Worm (Caenorhabditis elegans): ENCODE measurements around the gene R07C3.13.
A peak's percentile ranks its signal among the peaks of the same experiment; 100 is the strongest.

R07C3.13 gene

ce11 chrII:911680-912079 lies 15.6 kb downstream of the R07C3.13 start, which contains the start of gene fbxc-31:
TSS of gene fbxc-31 (plus strand) at chrII:911980.
- TF ChIP-seq hmg-4 (GFP tag; optimal IDR thresholded peaks at IDR 0.05) = no peak
- TF ChIP-seq aly-1 (tag; optimal IDR thresholded peaks at IDR 0.05) = no peak
- TF ChIP-seq ceh-36 (tag; optimal IDR thresholded peaks at IDR 0.05) = no peak
- no peak for TF ChIP-seq scrt-1 (GFP tag; IDR thresholded peaks at IDR 0.05)
- no peak for TF ChIP-seq tbx-11 (GFP tag; IDR thresholded peaks at IDR 0.05)
- no peak for TF ChIP-seq ama-1 (optimal IDR thresholded peaks at IDR 0.05)
- TF ChIP-seq ets-7 (tag; optimal IDR thresholded peaks at IDR 0.05) = no peak
- no peak for TF ChIP-seq sea-1 (GFP tag; conservative IDR thresholded peaks at IDR 0.05)
- no peak for TF ChIP-seq tbx-37 (GFP tag; conservative IDR thresholded peaks at IDR 0.05)
- TF ChIP-seq B0310.2 (tag; optimal IDR thresholded peaks at IDR 0.05) = no peak
- no peak for TF ChIP-seq pes-1 (GFP tag; IDR thresholded peaks at IDR 0.05)

- no peak for TF ChIP-seq tbx-37 (GFP tag; conservative IDR thresholded peaks at IDR 0.05)
- no peak for TF ChIP-seq F13C5.2 (tag; optimal IDR thresholded peaks at IDR 0.05)
- TF ChIP-seq flt-1 (GFP tag; IDR thresholded peaks at IDR 0.05) = no peak
- TF ChIP-seq hmbx-1 (tag; optimal IDR thresholded peaks at IDR 0.05) = no peak
- no peak for TF ChIP-seq ets-7 (tag; optimal IDR thresholded peaks at IDR 0.05)
- TF ChIP-seq tbx-11 (GFP tag; IDR thresholded peaks at IDR 0.05) = no peak
- no peak for TF ChIP-seq tra-4 (tag; optimal IDR thresholded peaks at IDR 0.05)
- no peak for TF ChIP-seq ceh-13 (GFP tag; optimal IDR thresholded peaks at IDR 0.05)
- TF ChIP-seq hnd-1 (tag; optimal IDR thresholded peaks at IDR 0.05) = no peak
- TF ChIP-seq ama-1 (optimal IDR thresholded peaks at IDR 0.05) = no peak
- TF ChIP-seq ceh-36 (tag; optimal IDR thresholded peaks at IDR 0.05) = no peak
- TF ChIP-seq B0310.2 (tag; optimal IDR thresholded peaks at IDR 0.05) = no peak
- no peak for TF ChIP-seq pes-1 (GFP tag; IDR thresholded peaks at IDR 0.05)
Observed at ce11 chrII:909554-909953, 17.7 kb downstream of the R07C3.13 start, which contains the start of the genes fbxc-24 and fbxc-27. TSS of gene fbxc-24 (minus strand) at chrII:909654. TSS of gene fbxc-27 (plus strand) at chrII:909769.

- no peak for TF ChIP-seq tra-4 (tag; optimal IDR thresholded peaks at IDR 0.05)
- peak; percentile 37; the same call in 1 of the 2 replicates for TF ChIP-seq pes-1 (GFP tag; IDR thresholded peaks at IDR 0.05)
- 0 out of 2 replicates have a peak, but pooled peaks have one; percentile 29 for TF ChIP-seq sea-1 (GFP tag; conservative IDR thresholded peaks at IDR 0.05)
- no peak for TF ChIP-seq B0310.2 (tag; optimal IDR thresholded peaks at IDR 0.05)
- no peak for TF ChIP-seq tbx-37 (GFP tag; conservative IDR thresholded peaks at IDR 0.05)
- TF ChIP-seq hmg-4 (GFP tag; optimal IDR thresholded peaks at IDR 0.05) = no peak
Observed at ce11 chrII:905335-905734, 21.9 kb downstream of the R07C3.13 start.

ce11 chrII:901632-902031 lies 25.6 kb downstream of the R07C3.13 start, which contains the start of gene T07D3.2:
TSS of gene T07D3.2 (plus strand) at chrII:901932.
- TF ChIP-seq B0310.2 (tag; optimal IDR thresholded peaks at IDR 0.05) = no peak
- no peak for TF ChIP-seq tra-4 (tag; optimal IDR thresholded peaks at IDR 0.05)
- TF ChIP-seq ceh-13 (GFP tag; optimal IDR thresholded peaks at IDR 0.05) = no peak
- no peak for TF ChIP-seq hmbx-1 (tag; optimal IDR thresholded peaks at IDR 0.05)
- TF ChIP-seq ceh-36 (tag; optimal IDR thresholded peaks at IDR 0.05) = no peak
- TF ChIP-seq scrt-1 (GFP tag; IDR thresholded peaks at IDR 0.05) = no peak
- TF ChIP-seq flt-1 (GFP tag; IDR thresholded peaks at IDR 0.05) = no peak
- no peak for TF ChIP-seq tbx-11 (GFP tag; IDR thresholded peaks at IDR 0.05)
- no peak for TF ChIP-seq aly-1 (tag; optimal IDR thresholded peaks at IDR 0.05)
- no peak for TF ChIP-seq ama-1 (optimal IDR thresholded peaks at IDR 0.05)
- TF ChIP-seq F13C5.2 (tag; optimal IDR thresholded peaks at IDR 0.05) = no peak
- no peak for TF ChIP-seq hmg-4 (GFP tag; optimal IDR thresholded peaks at IDR 0.05)
- no peak for TF ChIP-seq sea-1 (GFP tag; conservative IDR thresholded peaks at IDR 0.05)

- TF ChIP-seq tra-4 (tag; optimal IDR thresholded peaks at IDR 0.05) (no peak), F13C5.2 (tag; optimal IDR thresholded peaks at IDR 0.05) (no peak), ets-7 (tag; optimal IDR thresholded peaks at IDR 0.05) (no peak)
Observed at ce11 chrII:900720-901332, 26.4 kb downstream of the R07C3.13 start, which contains the start of gene T07D3.9. TSS of gene T07D3.9 (minus strand) at chrII:900913.

- TF ChIP-seq B0310.2 (tag; optimal IDR thresholded peaks at IDR 0.05) = no peak
- no peak for TF ChIP-seq hnd-1 (tag; optimal IDR thresholded peaks at IDR 0.05)
- no peak for TF ChIP-seq tbx-11 (GFP tag; IDR thresholded peaks at IDR 0.05)
- no peak for TF ChIP-seq sea-1 (GFP tag; conservative IDR thresholded peaks at IDR 0.05)
- no peak for TF ChIP-seq scrt-1 (GFP tag; IDR thresholded peaks at IDR 0.05)
- no peak for TF ChIP-seq ets-7 (tag; optimal IDR thresholded peaks at IDR 0.05)
- TF ChIP-seq tra-4 (tag; optimal IDR thresholded peaks at IDR 0.05) = no peak
Observed at ce11 chrII:888024-888423, 39.2 kb downstream of the R07C3.13 start, which contains the start of gene T07D3.4. TSS of gene T07D3.4 (plus strand) at chrII:888309.

ce11 chrII:884204-884603 lies 43.0 kb downstream of the R07C3.13 start:
- TF ChIP-seq ceh-36 (tag; optimal IDR thresholded peaks at IDR 0.05) (no peak), tbx-37 (GFP tag; conservative IDR thresholded peaks at IDR 0.05) (no peak), F13C5.2 (tag; optimal IDR thresholded peaks at IDR 0.05) (no peak), flt-1 (GFP tag; IDR thresholded peaks at IDR 0.05) (no peak), ets-7 (tag; optimal IDR thresholded peaks at IDR 0.05) (no peak), ceh-13 (GFP tag; optimal IDR thresholded peaks at IDR 0.05) (no peak), ama-1 (optimal IDR thresholded peaks at IDR 0.05) (no peak), hmbx-1 (tag; optimal IDR thresholded peaks at IDR 0.05) (no peak), tra-4 (tag; optimal IDR thresholded peaks at IDR 0.05) (no peak), hmg-4 (GFP tag; optimal IDR thresholded peaks at IDR 0.05) (no peak), pes-1 (GFP tag; IDR thresholded peaks at IDR 0.05) (no peak), tbx-11 (GFP tag; IDR thresholded peaks at IDR 0.05) (no peak)

ce11 chrII:880666-881226 lies 46.5 kb downstream of the R07C3.13 start:
- TF ChIP-seq hmg-4 (GFP tag; optimal IDR thresholded peaks at IDR 0.05) = no peak
- no peak for TF ChIP-seq pes-1 (GFP tag; IDR thresholded peaks at IDR 0.05)
- no peak for TF ChIP-seq ets-7 (tag; optimal IDR thresholded peaks at IDR 0.05)
- no peak for TF ChIP-seq F13C5.2 (tag; optimal IDR thresholded peaks at IDR 0.05)
- TF ChIP-seq ceh-13 (GFP tag; optimal IDR thresholded peaks at IDR 0.05) = no peak
- TF ChIP-seq tra-4 (tag; optimal IDR thresholded peaks at IDR 0.05) = no peak
- no peak for TF ChIP-seq flt-1 (GFP tag; IDR thresholded peaks at IDR 0.05)
- no peak for TF ChIP-seq hnd-1 (tag; optimal IDR thresholded peaks at IDR 0.05)
- TF ChIP-seq tbx-11 (GFP tag; IDR thresholded peaks at IDR 0.05) = no peak
- TF ChIP-seq ama-1 (optimal IDR thresholded peaks at IDR 0.05) = no peak
- TF ChIP-seq ceh-36 (tag; optimal IDR thresholded peaks at IDR 0.05) = no peak
- TF ChIP-seq sea-1 (GFP tag; conservative IDR thresholded peaks at IDR 0.05) = no peak
- no peak for TF ChIP-seq scrt-1 (GFP tag; IDR thresholded peaks at IDR 0.05)
- no peak for TF ChIP-seq tbx-37 (GFP tag; conservative IDR thresholded peaks at IDR 0.05)
- TF ChIP-seq B0310.2 (tag; optimal IDR thresholded peaks at IDR 0.05) = no peak
- no peak for TF ChIP-seq hmbx-1 (tag; optimal IDR thresholded peaks at IDR 0.05)
- TF ChIP-seq aly-1 (tag; optimal IDR thresholded peaks at IDR 0.05) = no peak
